Worm (Caenorhabditis elegans) whole organism, L4 larva: ENCODE measurements around the gene abhd-3.1.

Experiments used
- ZK337.2 ChIP-seq: fragments of 200-800 bp; sonication (Bioruptor generic); IDR thresholded peaks from 2 replicates; pipeline ENCODE4 v1.3.6; 2022; ENCODE audit warnings: missing genetic modification reagents, missing genetic modification characterization, missing compliant biosample characterization
- cey-2 ChIP-seq: sonication (generic microtip); optimal IDR thresholded peaks from 3 replicates; lab custom pipeline; 2017; ENCODE audit warnings: missing genetic modification characterization, mild to moderate bottlenecking, missing compliant biosample characterization, antibody characterized with exemption, borderline replicate concordance; ENCODE audit not compliant: insufficient read depth
- jun-1 ChIP-seq: fragments of 150-350 bp; optimal IDR thresholded peaks from 2 replicates; lab custom pipeline; 2014; ENCODE audit warnings: missing biosample characterization, missing genetic modification reagents, missing genetic modification characterization
- lin-13 ChIP-seq: fragments of 150-350 bp; optimal IDR thresholded peaks from 2 replicates; lab custom pipeline; 2014; ENCODE audit warnings: missing biosample characterization, missing genetic modification reagents, missing genetic modification characterization
- lin-15B ChIP-seq: fragments of 150-350 bp; sonication (generic microtip); optimal IDR thresholded peaks from 3 replicates; lab custom pipeline; 2014; ENCODE audit warnings: missing biosample characterization, missing genetic modification characterization
- pha-4 ChIP-seq, 2 experiments: fragments of 150-350 bp in 1 of 2; fragments of 200-800 bp in 1 of 2; sonication (Bioruptor generic) in 1 of 2; IDR thresholded peaks in 1 of 2; optimal IDR thresholded peaks in 1 of 2; 2 replicates each; pipeline versions ENCODE4 v1.3.6 to Lab custom; 2014 to 2022; ENCODE audit warnings: missing genetic modification characterization in 2 of 2, missing genetic modification reagents in 2 of 2, missing biosample characterization in 1 of 2, missing compliant biosample characterization in 1 of 2
- php-3 ChIP-seq: fragments of 200-800 bp; sonication (Bioruptor generic); IDR thresholded peaks from 2 replicates; pipeline ENCODE4 v1.3.6; 2022; ENCODE audit warnings: missing genetic modification reagents, missing genetic modification characterization, missing compliant biosample characterization
- snpc-4 ChIP-seq: fragments of 150-350 bp; optimal IDR thresholded peaks from 2 replicates; lab custom pipeline; 2014; ENCODE audit warnings: missing biosample characterization, missing genetic modification characterization

- TF ChIP-seq snpc-4 (tag; lab: Kevin White, UChicago) (no peak), ZK337.2 (no peak), lin-15B (tag; lab: Kevin White, UChicago) (no peak), php-3 (GFP tag; lab: Robert Waterston, UW) (no peak), lin-13 (GFP tag; lab: Kevin White, UChicago) (no peak), jun-1 (tag; lab: Kevin White, UChicago) (no peak), pha-4 (GFP tag; IDR thresholded peaks at IDR 0.05; lab: Robert Waterston, UW) (no peak), pha-4 (tag; optimal IDR thresholded peaks at IDR 0.05; lab: Kevin White, UChicago) (no peak), cey-2 (tag; lab: Kevin White, UChicago) (no peak)
These were observed 30.9 kb downstream of the abhd-3.1 start, which contains the start of gene clec-260 for ce11 chrV:19986213-19986612.
